Worm (Caenorhabditis elegans) whole organism, midembryonic: Measurements from ENCODE around the gene xbx-5.

Experiments
- T22C8.4 ChIP-seq: fragments of 200-800 bp; sonication (Bioruptor generic); IDR thresholded peaks from 2 replicates; pipeline ENCODE4 v1.3.6; 2022; ENCODE audit warnings: missing genetic modification characterization, missing compliant biosample characterization
- cog-1 ChIP-seq: sonication (generic microtip); optimal IDR thresholded peaks from 2 replicates; lab custom pipeline; 2016; ENCODE audit warnings: missing genetic modification characterization, missing compliant biosample characterization
- flt-1 ChIP-seq: fragments of 200-800 bp; sonication (Bioruptor generic); IDR thresholded peaks from 2 replicates; pipeline ENCODE4 v1.3.6; 2022; ENCODE audit warnings: missing genetic modification characterization, missing compliant biosample characterization
- klf-2 ChIP-seq: fragments of 200-800 bp; sonication (Bioruptor generic); conservative IDR thresholded peaks from 2 replicates; pipeline ENCODE4 v1.3.6; 2022; ENCODE audit warnings: missing genetic modification reagents, missing genetic modification characterization, missing compliant biosample characterization
- med-1 ChIP-seq: sonication (generic microtip); optimal IDR thresholded peaks from 2 replicates; lab custom pipeline; 2017; ENCODE audit warnings: missing genetic modification characterization, mild to moderate bottlenecking, missing compliant biosample characterization, antibody characterized with exemption, missing genetic modification reagents; ENCODE audit not compliant: insufficient read depth
- ref-1 ChIP-seq: fragments of 200-800 bp; sonication (Bioruptor generic); conservative IDR thresholded peaks from 2 replicates; pipeline ENCODE4 v1.3.6; 2022; ENCODE audit warnings: missing genetic modification reagents, missing genetic modification characterization, missing compliant biosample characterization
- tab-1 ChIP-seq: fragments of 200-800 bp; sonication (Bioruptor generic); IDR thresholded peaks from 2 replicates; pipeline ENCODE4 v1.3.6; 2022; ENCODE audit warnings: missing genetic modification characterization, missing compliant biosample characterization
- ztf-23 ChIP-seq: fragments of 200-800 bp; sonication (Bioruptor generic); IDR thresholded peaks from 2 replicates; pipeline ENCODE4 v1.3.6; 2022; ENCODE audit warnings: missing genetic modification reagents, missing genetic modification characterization, missing compliant biosample characterization
- ztf-29 ChIP-seq: fragments of 200-800 bp; sonication (Bioruptor generic); IDR thresholded peaks from 2 replicates; pipeline ENCODE4 v1.3.6; 2022; ENCODE audit warnings: missing genetic modification reagents, missing genetic modification characterization, missing compliant biosample characterization

xbx-5 gene

DNA sequence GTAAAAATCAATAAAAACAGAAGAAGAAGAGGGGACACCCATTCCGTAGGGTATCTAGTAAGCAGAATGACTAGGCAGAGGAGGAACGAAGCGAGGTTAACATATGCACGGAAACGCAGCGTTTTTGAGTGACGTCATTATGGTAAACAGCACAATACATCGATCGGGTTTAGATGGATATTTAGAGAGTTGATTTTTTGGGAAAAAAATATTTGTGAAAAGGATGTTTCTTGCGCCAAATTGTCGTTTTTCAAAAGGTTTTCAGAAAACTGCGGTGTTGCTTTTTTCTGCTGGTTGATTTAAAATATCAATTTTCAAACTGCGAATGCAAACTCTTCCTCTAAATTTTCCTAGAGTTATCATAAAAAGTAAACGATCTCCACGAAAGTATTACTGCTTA, 27.1 kb upstream of the xbx-5 start, which contains the start of gene C36A4.10:
Gene C36A4.10 (minus strand): TSS at position 101 of the 400 bp plus-strand sequence.
- no peak for TF ChIP-seq klf-2 (GFP tag; lab: Robert Waterston, UW)
- no peak for TF ChIP-seq med-1
- TF ChIP-seq cog-1: no peak
- no peak for TF ChIP-seq tab-1 (GFP tag; lab: Robert Waterston, UW)
- TF ChIP-seq ref-1 (GFP tag; lab: Robert Waterston, UW): no peak
- no peak for TF ChIP-seq T22C8.4 (GFP tag; lab: Robert Waterston, UW)
- no peak for TF ChIP-seq ztf-23 (GFP tag; lab: Robert Waterston, UW)
- no peak for TF ChIP-seq ztf-29 (GFP tag; lab: Robert Waterston, UW)
- no peak for TF ChIP-seq flt-1 (GFP tag; lab: Robert Waterston, UW)

ce11 chrIII:3829105-3829504, 24.8 kb upstream of the xbx-5 start, which contains the start of gene cnnm-5:
Gene cnnm-5, minus strand, starts transcription at chrIII:3829205.
- TF ChIP-seq cog-1 (no peak), ztf-29 (GFP tag; lab: Robert Waterston, UW) (no peak), flt-1 (GFP tag; lab: Robert Waterston, UW) (no peak)

DNA sequence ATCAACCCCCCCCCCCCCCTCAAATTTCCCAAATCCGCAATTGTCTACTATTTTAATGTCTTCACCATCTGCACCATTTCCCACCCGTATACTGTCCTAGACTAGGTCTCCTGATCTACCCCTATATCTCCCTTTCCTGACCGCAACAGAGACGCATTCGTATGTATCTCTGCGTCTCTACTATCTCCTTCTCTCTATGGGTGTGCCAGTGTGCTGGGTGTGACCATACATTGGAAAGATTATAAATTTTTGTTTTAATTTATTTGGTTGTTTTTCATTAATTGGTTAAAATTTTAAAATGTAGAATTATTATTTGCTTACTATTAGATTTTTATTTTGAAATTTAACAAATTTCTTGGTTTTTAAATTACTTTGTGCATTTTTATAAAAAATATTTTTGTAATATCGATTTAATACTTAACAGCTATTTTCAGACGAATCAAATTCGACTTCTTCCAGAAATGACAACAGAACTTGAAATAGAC, 17.7 kb upstream of the xbx-5 start, which contains the start of gene amx-1:
Gene amx-1 (plus strand): TSS at position 435 of the 485 bp plus-strand sequence.
- TF ChIP-seq med-1 (no peak), ref-1 (GFP tag; lab: Robert Waterston, UW) (no peak), tab-1 (GFP tag; lab: Robert Waterston, UW) (no peak), ztf-29 (GFP tag; lab: Robert Waterston, UW) (no peak), T22C8.4 (GFP tag; lab: Robert Waterston, UW) (no peak), cog-1 (no peak), flt-1 (GFP tag; lab: Robert Waterston, UW) (no peak), klf-2 (GFP tag; lab: Robert Waterston, UW) (no peak), ztf-23 (GFP tag; lab: Robert Waterston, UW) (no peak)

ce11 chrIII:3820134-3820533, 15.9 kb upstream of the xbx-5 start:
- TF ChIP-seq cog-1 (peak; percentile 46), ztf-23 (GFP tag; lab: Robert Waterston, UW) (peak; percentile 45; the same call in 1 of the 2 replicates), flt-1 (GFP tag; lab: Robert Waterston, UW) (no peak), tab-1 (GFP tag; lab: Robert Waterston, UW) (0 out of 2 replicates have a peak, but pooled peaks have one; percentile 28)

DNA sequence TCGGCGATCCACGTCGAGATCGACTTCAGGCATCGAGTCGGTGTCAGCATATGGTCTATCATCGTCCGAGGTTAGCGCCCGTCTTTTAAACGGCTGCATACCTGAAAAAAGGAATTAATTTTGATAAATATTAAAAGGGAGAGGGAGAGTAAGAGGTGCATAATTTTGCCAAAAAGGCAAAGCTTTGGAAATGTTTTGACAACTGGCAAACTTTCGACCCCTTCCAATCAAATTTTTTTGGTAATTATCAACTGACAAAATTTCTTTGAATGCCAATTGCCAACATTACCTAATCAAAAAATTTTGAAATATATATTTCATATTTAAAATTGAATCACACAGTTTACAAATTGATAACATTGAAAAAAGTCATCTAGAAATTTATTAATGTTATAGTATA, 15.3 kb upstream of the xbx-5 start, which contains the start of gene dpy-27:
Gene dpy-27 (minus strand): TSS at position 101 of the 400 bp plus-strand sequence.
- no peak for TF ChIP-seq ref-1 (GFP tag; lab: Robert Waterston, UW)
- no peak for TF ChIP-seq klf-2 (GFP tag; lab: Robert Waterston, UW)
- no peak for TF ChIP-seq flt-1 (GFP tag; lab: Robert Waterston, UW)
- TF ChIP-seq tab-1 (GFP tag; lab: Robert Waterston, UW): no peak
- no peak for TF ChIP-seq ztf-29 (GFP tag; lab: Robert Waterston, UW)
- TF ChIP-seq ztf-23 (GFP tag; lab: Robert Waterston, UW): no peak

DNA sequence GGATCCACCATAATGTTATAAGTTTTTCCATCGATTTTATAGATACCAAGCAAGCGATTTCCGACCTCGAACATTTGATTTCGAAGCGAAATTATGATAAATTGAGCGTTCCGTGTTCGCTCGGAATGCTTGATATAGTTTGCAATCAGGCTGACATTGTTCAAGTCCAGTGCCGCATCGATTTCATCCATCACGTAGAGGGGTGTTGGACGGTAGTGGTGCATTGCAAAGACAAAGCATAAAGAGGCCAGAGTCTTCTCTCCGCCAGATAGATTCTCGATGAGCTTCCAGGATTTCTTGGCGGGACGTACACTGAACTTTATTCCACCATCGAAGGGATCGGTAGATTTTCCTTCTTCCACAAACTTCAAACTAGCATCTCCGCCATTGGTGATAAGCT, 10.1 kb upstream of the xbx-5 start:
- TF ChIP-seq ztf-29 (GFP tag; lab: Robert Waterston, UW) (no peak), ref-1 (GFP tag; lab: Robert Waterston, UW) (no peak), med-1 (no peak)

DNA sequence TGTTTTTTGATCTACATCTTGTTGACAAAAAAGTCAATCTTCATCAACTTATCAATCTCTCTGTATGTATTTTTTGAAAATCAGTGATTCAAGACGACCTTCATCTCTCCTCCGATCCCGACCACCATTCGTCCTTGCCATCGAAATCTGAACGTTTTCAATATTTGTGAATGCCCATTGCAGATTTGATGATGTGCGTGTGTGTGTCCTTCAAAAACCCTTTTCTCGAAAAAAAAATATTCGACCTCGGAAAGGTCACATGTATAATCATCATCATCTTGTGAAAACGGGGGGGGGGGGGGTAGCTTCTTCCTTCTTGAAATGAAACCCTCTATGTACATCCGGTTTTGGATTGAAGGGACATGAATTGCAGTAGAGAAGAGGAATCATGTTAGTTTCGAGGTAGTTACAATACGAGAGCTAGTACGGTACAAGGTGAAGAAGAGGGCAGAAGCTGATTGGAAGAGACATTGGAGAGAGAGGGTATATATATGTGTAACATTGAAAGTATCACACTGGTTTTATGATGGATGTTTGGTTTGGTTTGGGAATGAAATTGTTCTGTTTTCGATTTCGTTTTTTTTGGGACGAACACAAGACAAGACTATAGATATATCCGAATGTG, 8.2 kb upstream of the xbx-5 start:
- TF ChIP-seq cog-1 (no peak), med-1 (no peak), klf-2 (GFP tag; lab: Robert Waterston, UW) (no peak), ref-1 (GFP tag; lab: Robert Waterston, UW) (no peak), ztf-29 (GFP tag; lab: Robert Waterston, UW) (no peak), ztf-23 (GFP tag; lab: Robert Waterston, UW) (no peak), T22C8.4 (GFP tag; lab: Robert Waterston, UW) (no peak), tab-1 (GFP tag; lab: Robert Waterston, UW) (no peak), flt-1 (GFP tag; lab: Robert Waterston, UW) (no peak)

DNA sequence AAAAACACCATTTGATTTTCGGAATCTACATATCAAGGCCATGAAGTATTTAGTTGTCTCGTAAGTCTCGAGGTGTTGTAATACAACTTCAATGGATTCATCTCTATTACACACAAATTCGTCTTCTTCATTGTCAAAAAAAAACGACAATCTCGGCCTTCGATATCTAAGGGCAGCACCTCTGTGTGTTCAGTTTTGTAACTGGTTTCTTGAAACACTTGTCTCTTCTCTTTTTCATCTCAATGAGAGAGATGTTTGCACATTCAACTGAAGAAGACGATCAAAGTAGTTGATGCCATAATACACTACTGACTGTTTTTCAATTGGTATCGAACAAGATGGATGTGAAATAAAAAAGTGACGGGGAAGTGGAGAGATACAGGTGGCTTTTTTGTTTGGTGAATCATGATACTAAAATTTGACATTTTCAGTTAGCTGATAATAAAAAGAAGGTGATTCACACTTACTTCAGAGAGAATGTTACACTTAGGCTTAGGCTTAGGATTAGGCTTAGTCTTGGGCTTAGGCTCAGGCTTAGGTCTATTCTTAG, 7.2 kb upstream of the xbx-5 start:
- no peak for TF ChIP-seq T22C8.4 (GFP tag; lab: Robert Waterston, UW)
- TF ChIP-seq ztf-23 (GFP tag; lab: Robert Waterston, UW): no peak
- no peak for TF ChIP-seq flt-1 (GFP tag; lab: Robert Waterston, UW)
- no peak for TF ChIP-seq ztf-29 (GFP tag; lab: Robert Waterston, UW)
- TF ChIP-seq tab-1 (GFP tag; lab: Robert Waterston, UW): no peak
- TF ChIP-seq med-1: no peak
- no peak for TF ChIP-seq cog-1
- no peak for TF ChIP-seq ref-1 (GFP tag; lab: Robert Waterston, UW)
- TF ChIP-seq klf-2 (GFP tag; lab: Robert Waterston, UW): no peak

DNA sequence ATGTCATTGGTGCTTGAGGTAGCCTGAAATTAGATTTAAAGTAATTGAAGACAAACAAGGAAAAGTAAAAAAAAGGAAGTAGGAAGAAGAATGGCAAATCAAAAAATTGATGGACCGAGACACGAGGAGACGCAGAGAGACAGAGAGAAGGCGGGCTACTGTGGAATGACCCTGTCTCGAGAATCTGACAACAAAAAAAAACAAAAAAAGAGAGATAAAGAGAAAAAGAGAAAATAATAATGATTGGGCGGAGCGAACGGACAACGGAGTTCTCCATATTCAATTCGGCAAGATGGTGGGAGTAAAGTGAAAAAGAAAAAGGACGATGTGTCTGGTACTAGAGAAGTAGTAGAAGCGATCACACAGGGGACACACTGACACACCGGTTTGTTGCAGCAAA, 4.7 kb upstream of the xbx-5 start, which contains the start of gene toh-1:
Gene toh-1 (minus strand): TSS at position 23 of the 400 bp plus-strand sequence.
- TF ChIP-seq flt-1 (GFP tag; lab: Robert Waterston, UW) (no peak), klf-2 (GFP tag; lab: Robert Waterston, UW) (no peak), tab-1 (GFP tag; lab: Robert Waterston, UW) (no peak)

DNA sequence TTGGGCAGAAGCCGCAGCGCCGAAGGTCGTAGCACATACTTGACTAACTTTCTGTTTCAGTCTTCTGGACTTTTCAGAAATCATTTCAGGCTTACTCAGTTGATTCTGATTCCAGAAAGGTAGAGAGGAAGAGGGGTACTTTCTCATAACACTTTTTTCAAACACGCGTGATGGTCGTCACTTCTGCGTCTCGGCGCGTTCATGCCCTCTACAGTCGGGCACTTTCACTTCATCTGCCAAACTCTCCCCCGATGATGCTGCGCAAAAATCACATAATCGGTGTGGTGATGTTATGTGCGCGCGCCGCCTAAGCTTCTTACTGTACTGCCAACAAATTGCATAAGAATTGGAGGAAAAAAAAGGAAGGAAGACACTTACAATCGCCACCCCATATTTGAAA, 3.3 kb upstream of the xbx-5 start:
- TF ChIP-seq klf-2 (GFP tag; lab: Robert Waterston, UW) (no peak), tab-1 (GFP tag; lab: Robert Waterston, UW) (no peak), flt-1 (GFP tag; lab: Robert Waterston, UW) (no peak), med-1 (no peak), T22C8.4 (GFP tag; lab: Robert Waterston, UW) (no peak), ztf-29 (GFP tag; lab: Robert Waterston, UW) (no peak), cog-1 (no peak), ztf-23 (GFP tag; lab: Robert Waterston, UW) (no peak), ref-1 (GFP tag; lab: Robert Waterston, UW) (no peak)
